Fruit fly (Drosophila melanogaster) whole organism, embryonic: ENCODE data around the gene mus101.

Source experiments
- Ada2b ChIP-seq: fragments of 200-800 bp; sonication (Bioruptor generic); IDR thresholded peaks from 2 replicates; pipeline ENCODE4 v1.3.6; 2022; ENCODE audit warnings: missing biosample characterization, missing genetic modification characterization
- CG10979 ChIP-seq: fragments of 200-800 bp; sonication (Bioruptor generic); optimal IDR thresholded peaks from 2 replicates; lab custom pipeline; 2018; ENCODE audit warnings: missing biosample characterization, mild to moderate bottlenecking, missing genetic modification characterization, moderate library complexity
- CG12104 ChIP-seq: fragments of 200-800 bp; sonication (Bioruptor generic); optimal IDR thresholded peaks from 3 replicates; lab custom pipeline; 2016; ENCODE audit warnings: missing biosample characterization, missing genetic modification characterization
- CG12219 ChIP-seq: fragments of 200-800 bp; sonication (Bioruptor generic); optimal IDR thresholded peaks from 3 replicates; lab custom pipeline; 2018; ENCODE audit warnings: missing biosample characterization, mild to moderate bottlenecking, missing genetic modification characterization
- CG13123 ChIP-seq: fragments of 200-800 bp; sonication (Bioruptor generic); optimal IDR thresholded peaks from 2 replicates; lab custom pipeline; 2016; ENCODE audit warnings: missing biosample characterization, missing genetic modification characterization
- CG13296 ChIP-seq: fragments of 200-800 bp; sonication (Bioruptor generic); optimal IDR thresholded peaks from 3 replicates; lab custom pipeline; 2018; ENCODE audit warnings: missing biosample characterization, mild to moderate bottlenecking, missing genetic modification characterization
- CG14014 ChIP-seq: fragments of 200-800 bp; sonication (Bioruptor generic); IDR thresholded peaks from 2 replicates; pipeline ENCODE4 v1.3.6; 2022; ENCODE audit warnings: missing biosample characterization, missing genetic modification characterization
- CG14441 ChIP-seq: fragments of 200-800 bp; sonication (Bioruptor generic); IDR thresholded peaks from 2 replicates; pipeline ENCODE4 v1.3.6; 2022; ENCODE audit warnings: missing biosample characterization, missing genetic modification characterization
- CG17568 ChIP-seq: fragments of 200-800 bp; sonication (Bioruptor generic); optimal IDR thresholded peaks from 2 replicates; lab custom pipeline; 2018; ENCODE audit warnings: missing biosample characterization, mild to moderate bottlenecking, missing genetic modification characterization, moderate library complexity
- CG17802 ChIP-seq: fragments of 200-800 bp; sonication (Bioruptor generic); optimal IDR thresholded peaks from 2 replicates; lab custom pipeline; 2018; ENCODE audit warnings: missing biosample characterization, mild to moderate bottlenecking, missing genetic modification characterization, moderate library complexity
- CG2116 ChIP-seq: fragments of 200-800 bp; sonication (Bioruptor generic); optimal IDR thresholded peaks from 3 replicates; lab custom pipeline; 2018; ENCODE audit warnings: missing biosample characterization, mild to moderate bottlenecking, missing genetic modification characterization
- CG33213 ChIP-seq: fragments of 200-800 bp; sonication (Bioruptor generic); optimal IDR thresholded peaks from 3 replicates; lab custom pipeline; 2016; ENCODE audit warnings: missing biosample characterization, missing genetic modification characterization
- CG4282 ChIP-seq: fragments of 200-800 bp; sonication (Bioruptor generic); optimal IDR thresholded peaks from 2 replicates; lab custom pipeline; 2016; ENCODE audit warnings: missing biosample characterization, missing genetic modification characterization
- CG4854 ChIP-seq: fragments of 200-800 bp; sonication (Bioruptor generic); optimal IDR thresholded peaks from 2 replicates; lab custom pipeline; 2016; ENCODE audit warnings: missing biosample characterization, missing genetic modification characterization, inconsistent platforms
- CG6175 ChIP-seq: fragments of 200-800 bp; sonication (Bioruptor generic); IDR thresholded peaks from 3 replicates; pipeline ENCODE4 v1.3.6; 2022; ENCODE audit warnings: missing biosample characterization, missing genetic modification characterization
- CG6791 ChIP-seq: fragments of 200-800 bp; sonication (Bioruptor generic); IDR thresholded peaks from 3 replicates; pipeline ENCODE4 v1.3.6; 2022; ENCODE audit warnings: missing biosample characterization, missing genetic modification characterization; ENCODE audit not compliant: partially characterized antibody
- CG6813 ChIP-seq: fragments of 200-800 bp; sonication (Bioruptor generic); optimal IDR thresholded peaks from 2 replicates; lab custom pipeline; 2017; ENCODE audit warnings: missing biosample characterization, missing genetic modification characterization, mild to moderate bottlenecking, moderate library complexity, missing genetic modification reagents
- CG7357 ChIP-seq: fragments of 200-800 bp; sonication (Bioruptor generic); IDR thresholded peaks from 3 replicates; pipeline ENCODE4 v1.3.6; 2022; ENCODE audit warnings: missing biosample characterization, missing genetic modification characterization
- CG8290 ChIP-seq, 3 experiments: fragments of 200-800 bp; sonication (Bioruptor generic); optimal IDR thresholded peaks; 2 replicates each; lab custom pipeline; 2016 to 2019; ENCODE audit warnings: missing biosample characterization in 3 of 3, missing genetic modification characterization in 3 of 3, mild to moderate bottlenecking in 2 of 3, moderate library complexity in 1 of 3
- CrebB ChIP-seq: fragments of 200-800 bp; sonication (Bioruptor generic); optimal IDR thresholded peaks from 3 replicates; lab custom pipeline; 2018; ENCODE audit warnings: missing biosample characterization, mild to moderate bottlenecking, missing genetic modification characterization
- E2f1 ChIP-seq: fragments of 200-800 bp; sonication (Bioruptor generic); IDR thresholded peaks from 2 replicates; pipeline ENCODE4 v1.3.6; 2022; ENCODE audit warnings: missing biosample characterization, missing genetic modification characterization
- H15 ChIP-seq: fragments of 200-800 bp; sonication (Bioruptor generic); IDR thresholded peaks from 3 replicates; pipeline ENCODE4 v1.3.6; 2022; ENCODE audit warnings: missing biosample characterization, missing genetic modification characterization
- HHEX ChIP-seq: fragments of 200-800 bp; sonication (Bioruptor generic); optimal IDR thresholded peaks from 3 replicates; lab custom pipeline; 2017; ENCODE audit warnings: missing biosample characterization, mild to moderate bottlenecking, missing genetic modification characterization, missing genetic modification reagents
- HmgD ChIP-seq: fragments of 200-800 bp; sonication (Bioruptor generic); optimal IDR thresholded peaks from 3 replicates; lab custom pipeline; 2016; ENCODE audit warnings: missing biosample characterization, missing genetic modification characterization
- Jarid2 ChIP-seq: fragments of 200-800 bp; sonication (Bioruptor generic); optimal IDR thresholded peaks from 3 replicates; lab custom pipeline; 2017; ENCODE audit warnings: mild to moderate bottlenecking, missing biosample characterization, missing genetic modification reagents, missing genetic modification characterization
- Lpt ChIP-seq: fragments of >200 bp; optimal IDR thresholded peaks from 2 replicates; lab custom pipeline; 2018; ENCODE audit warnings: missing biosample characterization, missing genetic modification characterization
- MBD-R2 ChIP-seq: fragments of 200-800 bp; sonication (Bioruptor generic); IDR thresholded peaks from 2 replicates; pipeline ENCODE4 v1.3.6; 2022; ENCODE audit warnings: missing biosample characterization, missing genetic modification characterization
- Meics ChIP-seq: fragments of 200-800 bp; sonication (Bioruptor generic); optimal IDR thresholded peaks from 2 replicates; lab custom pipeline; 2017; ENCODE audit warnings: missing biosample characterization, mild to moderate bottlenecking, missing genetic modification characterization
- NfI ChIP-seq: fragments of 200-800 bp; sonication (Bioruptor generic); optimal IDR thresholded peaks from 3 replicates; lab custom pipeline; 2018; ENCODE audit warnings: missing biosample characterization, mild to moderate bottlenecking, missing genetic modification characterization, moderate library complexity
- ac ChIP-seq: fragments of 200-800 bp; sonication (Bioruptor generic); optimal IDR thresholded peaks from 3 replicates; lab custom pipeline; 2017; ENCODE audit warnings: missing biosample characterization, mild to moderate bottlenecking, missing genetic modification characterization
- bab2 ChIP-seq: fragments of 200-800 bp; sonication (Bioruptor generic); optimal IDR thresholded peaks from 2 replicates; lab custom pipeline; 2016; ENCODE audit warnings: missing biosample characterization, missing genetic modification characterization
- bigmax ChIP-seq: fragments of 200-800 bp; sonication (Bioruptor generic); optimal IDR thresholded peaks from 2 replicates; lab custom pipeline; 2018; ENCODE audit warnings: missing biosample characterization, mild to moderate bottlenecking, missing genetic modification characterization
- chm ChIP-seq: fragments of 200-800 bp; sonication (Bioruptor generic); IDR thresholded peaks from 2 replicates; pipeline ENCODE4 v1.3.6; 2022; ENCODE audit warnings: missing biosample characterization, missing genetic modification characterization
- croc ChIP-seq: fragments of 200-800 bp; sonication (Bioruptor generic); conservative IDR thresholded peaks from 3 replicates; pipeline ENCODE4 v1.3.6; 2022; ENCODE audit warnings: missing biosample characterization, missing genetic modification characterization
- dmrt99B ChIP-seq: fragments of 200-800 bp; sonication (Bioruptor generic); optimal IDR thresholded peaks from 2 replicates; lab custom pipeline; 2018; ENCODE audit warnings: missing biosample characterization, mild to moderate bottlenecking, missing genetic modification characterization, moderate library complexity
- ewg ChIP-seq: fragments of 200-800 bp; sonication (Bioruptor generic); optimal IDR thresholded peaks from 3 replicates; lab custom pipeline; 2017; ENCODE audit warnings: mild to moderate bottlenecking, missing biosample characterization, missing genetic modification reagents, missing genetic modification characterization
- fu2 ChIP-seq: fragments of 200-800 bp; sonication (Bioruptor generic); optimal IDR thresholded peaks from 2 replicates; lab custom pipeline; 2016; ENCODE audit warnings: missing biosample characterization, missing genetic modification characterization
- gem ChIP-seq: fragments of 200-800 bp; sonication (Bioruptor generic); optimal IDR thresholded peaks from 2 replicates; lab custom pipeline; 2019; ENCODE audit warnings: missing biosample characterization, mild to moderate bottlenecking, missing genetic modification characterization, moderate library complexity
- h ChIP-seq: fragments of >200 bp; optimal IDR thresholded peaks from 2 replicates; lab custom pipeline; 2017
- jumu ChIP-seq: fragments of 200-800 bp; sonication (Bioruptor generic); optimal IDR thresholded peaks from 3 replicates; lab custom pipeline; 2016; ENCODE audit warnings: missing biosample characterization, missing genetic modification characterization
- ken ChIP-seq: fragments of 200-800 bp; sonication (Bioruptor generic); IDR thresholded peaks from 3 replicates; pipeline ENCODE4 v1.3.6; 2022; ENCODE audit warnings: missing biosample characterization, missing genetic modification characterization
- maf-S ChIP-seq: fragments of 200-800 bp; sonication (Bioruptor generic); optimal IDR thresholded peaks from 2 replicates; lab custom pipeline; 2016; ENCODE audit warnings: missing biosample characterization, missing genetic modification characterization
- onecut ChIP-seq: fragments of 200-800 bp; sonication (Bioruptor generic); IDR thresholded peaks from 2 replicates; pipeline ENCODE4 v1.3.6; 2022; ENCODE audit warnings: missing biosample characterization, missing genetic modification characterization
- otp ChIP-seq: fragments of 200-800 bp; sonication (Bioruptor generic); IDR thresholded peaks from 3 replicates; pipeline ENCODE4, ENCODE4 v1.3.6; 2022; ENCODE audit warnings: missing biosample characterization, missing genetic modification characterization
- salm ChIP-seq: fragments of 200-800 bp; sonication (Bioruptor generic); optimal IDR thresholded peaks from 2 replicates; lab custom pipeline; 2018; ENCODE audit warnings: missing biosample characterization, mild to moderate bottlenecking, missing genetic modification characterization
- sim ChIP-seq: fragments of 200-800 bp; sonication (Bioruptor generic); IDR thresholded peaks from 2 replicates; pipeline ENCODE4 v1.3.6; 2022; ENCODE audit warnings: missing biosample characterization, missing genetic modification characterization
- sob ChIP-seq: fragments of 200-800 bp; sonication (Bioruptor generic); IDR thresholded peaks from 2 replicates; pipeline ENCODE4 v1.3.6; 2022; ENCODE audit warnings: missing biosample characterization, missing genetic modification characterization
- trem ChIP-seq: fragments of 200-800 bp; optimal IDR thresholded peaks from 3 replicates; lab custom pipeline; 2019; ENCODE audit warnings: missing biosample characterization, mild to moderate bottlenecking, missing genetic modification characterization, moderate library complexity
- vvl ChIP-seq: fragments of 200-800 bp; sonication (Bioruptor generic); IDR thresholded peaks from 2 replicates; pipeline ENCODE4 v1.3.6; 2022; ENCODE audit warnings: missing biosample characterization, missing genetic modification characterization
- wdn ChIP-seq: fragments of 200-800 bp; sonication (Bioruptor generic); IDR thresholded peaks from 2 replicates; pipeline ENCODE4 v1.3.6; 2022; ENCODE audit warnings: missing biosample characterization, missing genetic modification characterization
- zen ChIP-seq: fragments of 200-800 bp; sonication (Bioruptor generic); optimal IDR thresholded peaks from 3 replicates; lab custom pipeline; 2018; ENCODE audit warnings: missing biosample characterization, mild to moderate bottlenecking, missing genetic modification characterization, moderate library complexity

Gene mus101

dm6 chrX:13740062-13740461, 18.0 kb downstream of the mus101 start (continued):
- TF ChIP-seq CrebB (peak; percentile 62), CG2116 (GFP tag; lab: Kevin White, UChicago) (no peak), CG17568 (GFP tag; lab: Kevin White, UChicago) (peak; percentile 60), ewg (GFP tag; lab: Kevin White, UChicago) (peak; percentile 59), ken (GFP tag; lab: Robert Waterston, UW) (peak; percentile 82), CG6813 (GFP tag; lab: Kevin White, UChicago) (peak; percentile 83), Lpt (no peak), croc (GFP tag; lab: Robert Waterston, UW) (peak; percentile 34; the same call in 1 of the 3 replicates), maf-S (GFP tag; lab: Kevin White, UChicago) (peak; percentile 68), CG7357 (GFP tag; lab: Robert Waterston, UW) (0 out of 3 replicates have a peak, but pooled peaks have one; percentile 46), zen (tag; lab: Kevin White, UChicago) (no peak), CG4282 (GFP tag; lab: Kevin White, UChicago) (peak; percentile 55), CG10979 (peak; percentile 51), NfI (GFP tag; lab: Kevin White, UChicago) (peak; percentile 84), CG12219 (GFP tag; lab: Kevin White, UChicago) (peak; percentile 80), HHEX (peak; percentile 80), CG14014 (GFP tag; lab: Robert Waterston, UW) (peak; percentile 89), wdn (GFP tag; lab: Robert Waterston, UW) (peak; percentile 65), CG4854 (peak; percentile 40), E2f1 (GFP tag; lab: Robert Waterston, UW) (peak; percentile 63), otp (GFP tag; lab: Robert Waterston, UW) (peak; percentile 75; the same call in 2 of the 3 replicates), H15 (peak; percentile 83), sob (GFP tag; lab: Robert Waterston, UW) (peak; percentile 85), salm (tag; lab: Kevin White, UChicago) (peak; percentile 14), Ada2b (GFP tag; lab: Robert Waterston, UW) (peak; percentile 85), gem (tag; lab: Kevin White, UChicago) (peak; percentile 81), bab2 (GFP tag; lab: Kevin White, UChicago) (peak; percentile 89), trem (tag; lab: Kevin White, UChicago) (no peak), CG13296 (peak; percentile 82), CG6175 (GFP tag; lab: Robert Waterston, UW) (peak; percentile 74; the same call in 2 of the 3 replicates), CG13123 (GFP tag; lab: Kevin White, UChicago) (peak; percentile 21), dmrt99B (tag; lab: Kevin White, UChicago) (peak; percentile 84), ac (no peak), CG17802 (tag; lab: Kevin White, UChicago) (no peak), CG14441 (GFP tag; lab: Robert Waterston, UW) (peak; percentile 80), CG12104 (GFP tag; lab: Kevin White, UChicago) (no peak), Meics (GFP tag; lab: Kevin White, UChicago) (peak; percentile 86), HmgD (GFP tag; lab: Kevin White, UChicago) (peak; percentile 80), MBD-R2 (GFP tag; lab: Robert Waterston, UW) (peak; percentile 59; the same call in 1 of the 2 replicates), sim (GFP tag; lab: Robert Waterston, UW) (no peak), h (lab: Kevin White, UChicago) (no peak), chm (peak; percentile 81), fu2 (GFP tag; lab: Kevin White, UChicago) (peak; percentile 66), jumu (peak; percentile 79), onecut (GFP tag; lab: Robert Waterston, UW) (peak; percentile 86), vvl (GFP tag; lab: Robert Waterston, UW) (peak; percentile 91), bigmax (GFP tag; lab: Kevin White, UChicago) (no peak), CG6791 (GFP tag; lab: Robert Waterston, UW) (no peak), Jarid2 (peak; percentile 36), CG33213 (GFP tag; lab: Kevin White, UChicago) (peak; percentile 47), CG8290 (GFP tag; optimal IDR thresholded peaks at IDR 0.05; lab: Kevin White, UChicago) (no peak), CG8290 (tag; optimal IDR thresholded peaks at IDR 0.05; lab: Kevin White, UChicago) (peak in 1 of 2 experiments; percentile 98)
